Fruit fly (Drosophila melanogaster) whole organism, embryonic: Measurements from ENCODE around the gene SNRPG.

Source experiments
- Atf3 ChIP-seq: fragments of 200-800 bp; sonication (Bioruptor generic); optimal IDR thresholded peaks from 3 replicates; lab custom pipeline; 2016; ENCODE audit warnings: missing biosample characterization, missing genetic modification characterization
- CG10267 ChIP-seq: fragments of 200-800 bp; sonication (Bioruptor generic); optimal IDR thresholded peaks from 2 replicates; lab custom pipeline; 2018; ENCODE audit warnings: missing biosample characterization, mild to moderate bottlenecking, missing genetic modification characterization, moderate library complexity
- CG10321 ChIP-seq: fragments of 200-800 bp; sonication (Bioruptor generic); IDR thresholded peaks from 2 replicates; pipeline ENCODE4 v1.3.6; 2022; ENCODE audit warnings: missing biosample characterization, missing genetic modification characterization
- CG11695 ChIP-seq: fragments of 200-800 bp; sonication (Bioruptor generic); IDR thresholded peaks from 3 replicates; pipeline ENCODE4 v1.3.6; 2022; ENCODE audit warnings: missing biosample characterization, missing genetic modification characterization
- CG12769 ChIP-seq: fragments of 200-800 bp; sonication (Bioruptor generic); optimal IDR thresholded peaks from 2 replicates; lab custom pipeline; 2019; ENCODE audit warnings: missing biosample characterization, mild to moderate bottlenecking, missing genetic modification characterization, moderate library complexity
- CG14860 ChIP-seq: fragments of 200-800 bp; sonication (Bioruptor generic); IDR thresholded peaks from 3 replicates; pipeline ENCODE4 v1.3.6; 2022; ENCODE audit warnings: missing biosample characterization, missing genetic modification characterization; ENCODE audit not compliant: partially characterized antibody
- CG1603 ChIP-seq: fragments of 200-800 bp; sonication (Bioruptor generic); optimal IDR thresholded peaks from 2 replicates; lab custom pipeline; 2019; ENCODE audit warnings: missing biosample characterization, mild to moderate bottlenecking, missing genetic modification characterization, moderate library complexity
- CG17385 ChIP-seq: fragments of 200-800 bp; sonication (Bioruptor generic); optimal IDR thresholded peaks from 3 replicates; lab custom pipeline; 2018; ENCODE audit warnings: missing biosample characterization, mild to moderate bottlenecking, missing genetic modification characterization
- CG17568 ChIP-seq: fragments of 200-800 bp; sonication (Bioruptor generic); optimal IDR thresholded peaks from 2 replicates; lab custom pipeline; 2018; ENCODE audit warnings: missing biosample characterization, mild to moderate bottlenecking, missing genetic modification characterization, moderate library complexity
- CG2120 ChIP-seq: fragments of 200-800 bp; sonication (Bioruptor generic); optimal IDR thresholded peaks from 3 replicates; lab custom pipeline; 2016; ENCODE audit warnings: missing biosample characterization, missing genetic modification characterization
- CG31365 ChIP-seq: fragments of 200-800 bp; sonication (Bioruptor generic); optimal IDR thresholded peaks from 2 replicates; lab custom pipeline; 2018; ENCODE audit warnings: missing biosample characterization, mild to moderate bottlenecking, missing genetic modification characterization
- CG8765 ChIP-seq: fragments of 200-800 bp; sonication (Bioruptor generic); IDR thresholded peaks from 2 replicates; pipeline ENCODE4 v1.3.6; 2022; ENCODE audit warnings: missing biosample characterization, missing genetic modification characterization
- CG9932 ChIP-seq: fragments of 200-800 bp; sonication (Bioruptor generic); IDR thresholded peaks from 2 replicates; pipeline ENCODE4 v1.3.6; 2022; ENCODE audit warnings: missing biosample characterization, missing genetic modification characterization
- Camta ChIP-seq: fragments of 200-800 bp; sonication (Bioruptor generic); optimal IDR thresholded peaks from 2 replicates; lab custom pipeline; 2016; ENCODE audit warnings: missing biosample characterization, missing genetic modification characterization
- CoRest ChIP-seq: fragments of 200-800 bp; sonication (Bioruptor generic); optimal IDR thresholded peaks from 3 replicates; lab custom pipeline; 2018; ENCODE audit warnings: missing biosample characterization, mild to moderate bottlenecking, missing genetic modification characterization, moderate library complexity
- Dfd ChIP-seq, 2 experiments: fragments of >200 bp; optimal IDR thresholded peaks; 2 replicates each; lab custom pipeline; 2017; ENCODE audit warnings: missing biosample characterization in 2 of 2, missing genetic modification characterization in 2 of 2
- Dll ChIP-seq: fragments of 200-800 bp; sonication (Bioruptor generic); IDR thresholded peaks from 4 replicates; pipeline ENCODE4 v1.3.6; 2022; ENCODE audit warnings: missing biosample characterization, missing genetic modification characterization; ENCODE audit not compliant: partially characterized antibody
- Dref ChIP-seq: fragments of 200-800 bp; sonication (Bioruptor generic); IDR thresholded peaks from 2 replicates; pipeline ENCODE4 v1.3.6; 2022; ENCODE audit warnings: missing biosample characterization, missing genetic modification characterization
- E2f2 ChIP-seq: fragments of 200-800 bp; sonication (Bioruptor generic); IDR thresholded peaks from 2 replicates; pipeline ENCODE4 v1.3.6; 2022; ENCODE audit warnings: missing biosample characterization, missing genetic modification characterization
- Elba2 ChIP-seq: fragments of 200-800 bp; sonication (Bioruptor generic); optimal IDR thresholded peaks from 3 replicates; lab custom pipeline; 2016; ENCODE audit warnings: missing biosample characterization, missing genetic modification characterization
- HmgZ ChIP-seq: fragments of 200-800 bp; sonication (Bioruptor generic); optimal IDR thresholded peaks from 2 replicates; lab custom pipeline; 2018; ENCODE audit warnings: missing biosample characterization, mild to moderate bottlenecking, missing genetic modification characterization
- Lhr ChIP-seq: fragments of 200-800 bp; sonication (Bioruptor generic); optimal IDR thresholded peaks from 3 replicates; lab custom pipeline; 2017; ENCODE audit warnings: mild to moderate bottlenecking, missing biosample characterization, missing genetic modification reagents, missing genetic modification characterization
- Myb ChIP-seq: fragments of 200-800 bp; sonication (Bioruptor generic); optimal IDR thresholded peaks from 2 replicates; lab custom pipeline; 2016; ENCODE audit warnings: missing biosample characterization, missing genetic modification characterization
- NfI ChIP-seq: fragments of 200-800 bp; sonication (Bioruptor generic); optimal IDR thresholded peaks from 3 replicates; lab custom pipeline; 2018; ENCODE audit warnings: missing biosample characterization, mild to moderate bottlenecking, missing genetic modification characterization, moderate library complexity
- Opbp ChIP-seq: fragments of 200-800 bp; sonication (Bioruptor generic); IDR thresholded peaks from 3 replicates; pipeline ENCODE4 v1.3.6; 2022; ENCODE audit warnings: missing biosample characterization, missing genetic modification characterization; ENCODE audit not compliant: partially characterized antibody
- PHDP ChIP-seq: fragments of 200-800 bp; sonication (Bioruptor generic); optimal IDR thresholded peaks from 3 replicates; lab custom pipeline; 2018; ENCODE audit warnings: missing biosample characterization, mild to moderate bottlenecking, missing genetic modification characterization, moderate library complexity
- Pdp1 ChIP-seq, 2 experiments: fragments of 200-800 bp; sonication (Bioruptor generic); optimal IDR thresholded peaks; 3 replicates each; lab custom pipeline; 2016; ENCODE audit warnings: missing biosample characterization in 2 of 2, missing genetic modification characterization in 2 of 2, mild to moderate bottlenecking in 1 of 2, moderate library complexity in 1 of 2
- Sry-β ChIP-seq: fragments of 200-800 bp; sonication (Bioruptor generic); optimal IDR thresholded peaks from 2 replicates; lab custom pipeline; 2018; ENCODE audit warnings: missing biosample characterization, mild to moderate bottlenecking, missing genetic modification characterization, moderate library complexity
- YL-1 ChIP-seq: fragments of 200-800 bp; sonication (Bioruptor generic); optimal IDR thresholded peaks from 3 replicates; lab custom pipeline; 2017; ENCODE audit warnings: missing biosample characterization, mild to moderate bottlenecking, missing genetic modification characterization
- amos ChIP-seq: fragments of 200-800 bp; sonication (Bioruptor generic); IDR thresholded peaks from 2 replicates; pipeline ENCODE4 v1.3.6; 2022; ENCODE audit warnings: missing biosample characterization, missing genetic modification characterization; ENCODE audit not compliant: partially characterized antibody
- ase ChIP-seq: fragments of 200-800 bp; sonication (Bioruptor generic); IDR thresholded peaks from 3 replicates; pipeline ENCODE4 v1.3.6; 2022; ENCODE audit warnings: missing biosample characterization, missing genetic modification characterization
- ato ChIP-seq: fragments of 200-800 bp; sonication (Bioruptor generic); IDR thresholded peaks from 2 replicates; pipeline ENCODE4 v1.3.6; 2022; ENCODE audit warnings: missing biosample characterization, missing genetic modification characterization; ENCODE audit not compliant: partially characterized antibody
- bbx ChIP-seq: fragments of 200-800 bp; sonication (Bioruptor generic); IDR thresholded peaks from 2 replicates; pipeline ENCODE4 v1.3.6; 2022; ENCODE audit warnings: missing biosample characterization, missing genetic modification characterization; ENCODE audit not compliant: partially characterized antibody
- btn ChIP-seq: fragments of 200-800 bp; sonication (Bioruptor generic); optimal IDR thresholded peaks from 2 replicates; lab custom pipeline; 2016; ENCODE audit warnings: missing biosample characterization, missing genetic modification characterization
- chm ChIP-seq: fragments of 200-800 bp; sonication (Bioruptor generic); IDR thresholded peaks from 2 replicates; pipeline ENCODE4 v1.3.6; 2022; ENCODE audit warnings: missing biosample characterization, missing genetic modification characterization
- dpn ChIP-seq, 2 experiments: fragments of 200-800 bp; sonication (Bioruptor generic); optimal IDR thresholded peaks; 3 replicates each; lab custom pipeline; 2016; ENCODE audit warnings: missing biosample characterization in 2 of 2, missing genetic modification characterization in 2 of 2
- ftz-f1 ChIP-seq: fragments of 200-800 bp; sonication (Bioruptor generic); optimal IDR thresholded peaks from 2 replicates; lab custom pipeline; 2016; ENCODE audit warnings: missing biosample characterization, missing genetic modification characterization
- gcm ChIP-seq: fragments of 200-800 bp; sonication (Bioruptor generic); optimal IDR thresholded peaks from 2 replicates; lab custom pipeline; 2019; ENCODE audit warnings: missing biosample characterization, mild to moderate bottlenecking, missing genetic modification characterization, moderate library complexity
- gfzf ChIP-seq: fragments of 200-800 bp; sonication (Bioruptor generic); optimal IDR thresholded peaks from 2 replicates; lab custom pipeline; 2016; ENCODE audit warnings: missing biosample characterization, mild to moderate bottlenecking, missing genetic modification characterization, moderate library complexity
- grau ChIP-seq: fragments of 200-800 bp; optimal IDR thresholded peaks from 3 replicates; lab custom pipeline; 2019; ENCODE audit warnings: missing biosample characterization, mild to moderate bottlenecking, missing genetic modification characterization, moderate library complexity
- hb ChIP-seq: fragments of 200-800 bp; sonication (Bioruptor generic); IDR thresholded peaks from 3 replicates; pipeline ENCODE4 v1.3.6; 2022; ENCODE audit warnings: missing biosample characterization, missing genetic modification characterization; ENCODE audit not compliant: partially characterized antibody
- insv ChIP-seq, 2 experiments: fragments of 200-800 bp; sonication (Bioruptor generic); optimal IDR thresholded peaks; 3 replicates each; lab custom pipeline; 2016 to 2018; ENCODE audit warnings: missing biosample characterization in 2 of 2, missing genetic modification characterization in 2 of 2
- knrl ChIP-seq: fragments of 200-800 bp; sonication (Bioruptor generic); IDR thresholded peaks from 3 replicates; pipeline ENCODE4 v1.3.6; 2022; ENCODE audit warnings: missing biosample characterization, missing genetic modification characterization; ENCODE audit not compliant: partially characterized antibody
- lilli ChIP-seq: fragments of 200-800 bp; sonication (Bioruptor generic); optimal IDR thresholded peaks from 3 replicates; lab custom pipeline; 2016; ENCODE audit warnings: missing biosample characterization, missing genetic modification characterization
- p53 ChIP-seq: fragments of 200-800 bp; sonication (Bioruptor generic); optimal IDR thresholded peaks from 2 replicates; lab custom pipeline; 2016; ENCODE audit warnings: missing biosample characterization, missing genetic modification characterization
- sd ChIP-seq: fragments of 200-800 bp; sonication (Bioruptor generic); optimal IDR thresholded peaks from 3 replicates; lab custom pipeline; 2018; ENCODE audit warnings: missing biosample characterization, mild to moderate bottlenecking, missing genetic modification characterization, moderate library complexity
- tna ChIP-seq: fragments of 200-800 bp; sonication (Bioruptor generic); IDR thresholded peaks from 2 replicates; pipeline ENCODE4 v1.3.6; 2022; ENCODE audit warnings: missing biosample characterization, missing genetic modification characterization; ENCODE audit not compliant: partially characterized antibody
- unpg ChIP-seq: fragments of 200-800 bp; sonication (Bioruptor generic); optimal IDR thresholded peaks from 3 replicates; lab custom pipeline; 2018; ENCODE audit warnings: missing biosample characterization, mild to moderate bottlenecking, missing genetic modification characterization, moderate library complexity
- vfl ChIP-seq: fragments of 200-800 bp; sonication (Bioruptor generic); optimal IDR thresholded peaks from 2 replicates; lab custom pipeline; 2016; ENCODE audit warnings: missing biosample characterization, missing genetic modification characterization

Gene SNRPG

dm6 chrX:16683765-16684164, 43.5 kb upstream of the SNRPG start, which contains the start of gene Axs (continued):
- peak; percentile 36 for TF ChIP-seq gfzf (GFP tag; lab: Kevin White, UChicago)
- peak; percentile 56 for TF ChIP-seq lilli (GFP tag; lab: Kevin White, UChicago)
- peak; percentile 77 for TF ChIP-seq Lhr (GFP tag; lab: Kevin White, UChicago)
- peak; percentile 77 for TF ChIP-seq amos (GFP tag; lab: Robert Waterston, UW)
- peak; percentile 74 for TF ChIP-seq tna (GFP tag; lab: Robert Waterston, UW)
- peak; percentile 88 for TF ChIP-seq Dref (GFP tag; lab: Robert Waterston, UW)
- TF ChIP-seq YL-1 (GFP tag; lab: Kevin White, UChicago): peak; percentile 41
- TF ChIP-seq chm (GFP tag; lab: Robert Waterston, UW): no peak
- peak; percentile 26 to 39 for TF ChIP-seq dpn (GFP tag; optimal IDR thresholded peaks at IDR 0.05; lab: Kevin White, UChicago)
- no peak for TF ChIP-seq btn (GFP tag; lab: Kevin White, UChicago)
- no peak for TF ChIP-seq CG11695
- peak; percentile 16 for TF ChIP-seq CG12769 (tag; lab: Kevin White, UChicago)
- TF ChIP-seq vfl (GFP tag; lab: Kevin White, UChicago): peak; percentile 46
- peak; percentile 45 for TF ChIP-seq p53
- peak; percentile 62; the same call in 2 of the 4 replicates for TF ChIP-seq Dll (GFP tag; lab: Robert Waterston, UW)
- peak; percentile 50 for TF ChIP-seq CG2120 (GFP tag; lab: Kevin White, UChicago)
- TF ChIP-seq Sry-β (GFP tag; lab: Kevin White, UChicago): peak; percentile 87
- TF ChIP-seq Pdp1 (GFP tag; optimal IDR thresholded peaks at IDR 0.05; lab: Kevin White, UChicago): peak in 1 of 2 experiments; percentile 59
- peak; percentile 64 for TF ChIP-seq CG14860
- TF ChIP-seq Dfd (GFP tag; optimal IDR thresholded peaks at IDR 0.05; lab: Kevin White, UChicago): peak in 1 of 2 experiments; percentile 31
- TF ChIP-seq hb (GFP tag; lab: Robert Waterston, UW): peak; percentile 69
- TF ChIP-seq PHDP (tag; lab: Kevin White, UChicago): no peak
- TF ChIP-seq unpg (GFP tag; lab: Kevin White, UChicago): no peak
- TF ChIP-seq Atf3 (GFP tag; lab: Kevin White, UChicago): peak; percentile 51
- no peak for TF ChIP-seq ase (GFP tag; lab: Robert Waterston, UW)
- TF ChIP-seq CG10321: no peak
- peak; percentile 84 for TF ChIP-seq Opbp (GFP tag; lab: Robert Waterston, UW)
- peak; percentile 38 for TF ChIP-seq grau (tag; lab: Kevin White, UChicago)
- no peak for TF ChIP-seq Elba2 (GFP tag; lab: Kevin White, UChicago)
- TF ChIP-seq CG31365 (tag; lab: Kevin White, UChicago): peak; percentile 97
- peak; percentile 53 for TF ChIP-seq ftz-f1
- no peak for TF ChIP-seq CG8765 (GFP tag; lab: Robert Waterston, UW)
- peak; percentile 51 for TF ChIP-seq HmgZ (tag; lab: Kevin White, UChicago)
- TF ChIP-seq bbx: peak; percentile 79
- TF ChIP-seq CG1603: peak; percentile 66
- TF ChIP-seq CG9932: peak; percentile 58
- TF ChIP-seq CG17385 (GFP tag; lab: Kevin White, UChicago): peak; percentile 78
- peak; percentile 80 for TF ChIP-seq knrl
- TF ChIP-seq Myb (GFP tag; lab: Kevin White, UChicago): peak; percentile 84
- no peak for TF ChIP-seq CG17568
- TF ChIP-seq ato (GFP tag; lab: Robert Waterston, UW): peak; percentile 69
- peak; percentile 51 for TF ChIP-seq CoRest (tag; lab: Kevin White, UChicago)
- TF ChIP-seq sd (tag; lab: Kevin White, UChicago): peak; percentile 18
- no peak for TF ChIP-seq Camta (GFP tag; lab: Kevin White, UChicago)
- peak in 1 of 2 experiments; percentile 20 for TF ChIP-seq insv (GFP tag; optimal IDR thresholded peaks at IDR 0.05; lab: Kevin White, UChicago)
- peak; percentile 11 for TF ChIP-seq NfI (GFP tag; lab: Kevin White, UChicago)
- TF ChIP-seq E2f2 (GFP tag; lab: Robert Waterston, UW): peak; percentile 99
- peak; percentile 41 for TF ChIP-seq CG10267
- no peak for TF ChIP-seq gcm (GFP tag; lab: Kevin White, UChicago)
